Fruit fly (Drosophila melanogaster) whole organism, embryonic: ENCODE measurements around the gene Tsc1.

ENCODE experiments used
- ATbp ChIP-seq: fragments of 200-800 bp; sonication (Bioruptor generic); optimal IDR thresholded peaks from 2 replicates; lab custom pipeline; 2017; ENCODE audit warnings: missing biosample characterization, mild to moderate bottlenecking, missing genetic modification characterization, missing genetic modification reagents
- Ada2b ChIP-seq: fragments of 200-800 bp; sonication (Bioruptor generic); IDR thresholded peaks from 2 replicates; pipeline ENCODE4 v1.3.6; 2022; ENCODE audit warnings: missing biosample characterization, missing genetic modification characterization
- Adf1 ChIP-seq: fragments of 200-800 bp; sonication (Bioruptor generic); IDR thresholded peaks from 2 replicates; pipeline ENCODE4 v1.3.6; 2022; ENCODE audit warnings: missing biosample characterization, missing genetic modification characterization
- Awh ChIP-seq: fragments of 200-800 bp; sonication (Bioruptor generic); IDR thresholded peaks from 2 replicates; pipeline ENCODE4, ENCODE4 v1.3.6; 2022; ENCODE audit warnings: missing biosample characterization, missing genetic modification characterization
- Bteb2 ChIP-seq: fragments of 200-800 bp; sonication (Bioruptor generic); optimal IDR thresholded peaks from 2 replicates; lab custom pipeline; 2016; ENCODE audit warnings: missing biosample characterization, missing genetic modification characterization
- CG10274 ChIP-seq: fragments of 200-800 bp; sonication (Bioruptor generic); optimal IDR thresholded peaks from 3 replicates; lab custom pipeline; 2017; ENCODE audit warnings: missing biosample characterization, mild to moderate bottlenecking, missing genetic modification characterization
- CG10462 ChIP-seq: fragments of 200-800 bp; sonication (Bioruptor generic); optimal IDR thresholded peaks from 2 replicates; lab custom pipeline; 2016; ENCODE audit warnings: missing biosample characterization, missing genetic modification characterization
- CG10979 ChIP-seq: fragments of 200-800 bp; sonication (Bioruptor generic); optimal IDR thresholded peaks from 2 replicates; lab custom pipeline; 2018; ENCODE audit warnings: missing biosample characterization, mild to moderate bottlenecking, missing genetic modification characterization, moderate library complexity
- CG12659 ChIP-seq: fragments of 200-800 bp; sonication (Bioruptor generic); optimal IDR thresholded peaks from 3 replicates; lab custom pipeline; 2017; ENCODE audit warnings: mild to moderate bottlenecking, missing biosample characterization, missing genetic modification reagents, missing genetic modification characterization
- CG12942 ChIP-seq: fragments of 200-800 bp; sonication (Bioruptor generic); optimal IDR thresholded peaks from 3 replicates; lab custom pipeline; 2016; ENCODE audit warnings: missing biosample characterization, missing genetic modification characterization
- CG13894 ChIP-seq: fragments of 200-800 bp; sonication (Bioruptor generic); optimal IDR thresholded peaks from 3 replicates; lab custom pipeline; 2018; ENCODE audit warnings: missing biosample characterization, mild to moderate bottlenecking, missing genetic modification characterization, moderate library complexity
- CG14441 ChIP-seq: fragments of 200-800 bp; sonication (Bioruptor generic); IDR thresholded peaks from 2 replicates; pipeline ENCODE4 v1.3.6; 2022; ENCODE audit warnings: missing biosample characterization, missing genetic modification characterization
- CG14965 ChIP-seq: fragments of 200-800 bp; sonication (Bioruptor generic); optimal IDR thresholded peaks from 2 replicates; lab custom pipeline; 2016; ENCODE audit warnings: missing biosample characterization, missing genetic modification characterization, borderline replicate concordance
- CG15479 ChIP-seq: fragments of 200-800 bp; sonication (Bioruptor generic); optimal IDR thresholded peaks from 3 replicates; lab custom pipeline; 2019; ENCODE audit warnings: missing biosample characterization, mild to moderate bottlenecking, missing genetic modification characterization, moderate library complexity
- CG2199 ChIP-seq: fragments of 200-800 bp; sonication (Bioruptor generic); IDR thresholded peaks from 3 replicates; pipeline ENCODE4 v1.3.6; 2022; ENCODE audit warnings: missing biosample characterization, missing genetic modification characterization
- CG2202 ChIP-seq: fragments of 200-800 bp; sonication (Bioruptor generic); optimal IDR thresholded peaks from 2 replicates; lab custom pipeline; 2018; ENCODE audit warnings: missing biosample characterization, mild to moderate bottlenecking, missing genetic modification characterization
- CG30403 ChIP-seq: fragments of 200-800 bp; sonication (Bioruptor generic); optimal IDR thresholded peaks from 3 replicates; lab custom pipeline; 2016; ENCODE audit warnings: missing biosample characterization, missing genetic modification characterization
- CG33557 ChIP-seq: fragments of 200-800 bp; sonication (Bioruptor generic); optimal IDR thresholded peaks from 2 replicates; lab custom pipeline; 2019; ENCODE audit warnings: missing biosample characterization, mild to moderate bottlenecking, missing genetic modification characterization, moderate library complexity
- CG42726 ChIP-seq: fragments of 200-800 bp; sonication (Bioruptor generic); IDR thresholded peaks from 2 replicates; pipeline ENCODE4 v1.3.6; 2022; ENCODE audit warnings: missing biosample characterization, missing genetic modification characterization; ENCODE audit not compliant: partially characterized antibody
- CG6854 ChIP-seq: fragments of 200-800 bp; sonication (Bioruptor generic); optimal IDR thresholded peaks from 3 replicates; lab custom pipeline; 2017; ENCODE audit warnings: missing biosample characterization, mild to moderate bottlenecking, missing genetic modification characterization
- CG9876 ChIP-seq: fragments of 200-800 bp; sonication (Bioruptor generic); optimal IDR thresholded peaks from 2 replicates; lab custom pipeline; 2016; ENCODE audit warnings: missing biosample characterization, missing genetic modification characterization
- Doc2 ChIP-seq: fragments of 200-800 bp; sonication (Bioruptor generic); IDR thresholded peaks from 2 replicates; pipeline ENCODE4 v1.3.6; 2022; ENCODE audit warnings: missing biosample characterization, missing genetic modification characterization
- Ets65A ChIP-seq: fragments of 200-800 bp; sonication (Bioruptor generic); peaks from one replicate; lab custom pipeline; 2016; ENCODE audit warnings: missing biosample characterization, missing genetic modification characterization
- MBD-R2 ChIP-seq: fragments of 200-800 bp; sonication (Bioruptor generic); IDR thresholded peaks from 2 replicates; pipeline ENCODE4 v1.3.6; 2022; ENCODE audit warnings: missing biosample characterization, missing genetic modification characterization
- Med ChIP-seq: fragments of 200-800 bp; sonication (Bioruptor generic); peaks from one replicate; lab custom pipeline; 2016; ENCODE audit warnings: missing biosample characterization, missing genetic modification characterization, mild to moderate bottlenecking, inconsistent platforms, moderate library complexity
- Nf-YC ChIP-seq: fragments of 200-800 bp; optimal IDR thresholded peaks from 3 replicates; lab custom pipeline; 2019; ENCODE audit warnings: missing biosample characterization, mild to moderate bottlenecking, missing genetic modification characterization, moderate library complexity
- PHDP ChIP-seq: fragments of 200-800 bp; sonication (Bioruptor generic); optimal IDR thresholded peaks from 3 replicates; lab custom pipeline; 2018; ENCODE audit warnings: missing biosample characterization, mild to moderate bottlenecking, missing genetic modification characterization, moderate library complexity
- Sin3A ChIP-seq: fragments of >200 bp; optimal IDR thresholded peaks from 2 replicates; lab custom pipeline; 2018
- Sry-δ ChIP-seq: fragments of 200-800 bp; sonication (Bioruptor generic); optimal IDR thresholded peaks from 2 replicates; lab custom pipeline; 2016; ENCODE audit warnings: missing biosample characterization, missing genetic modification characterization
- Trl ChIP-seq, 3 experiments: fragments of >200 bp in 2 of 3; fragments of 200-800 bp in 1 of 3; sonication (Bioruptor generic) in 1 of 3; optimal IDR thresholded peaks; 2 replicates in 1 of 3; 3 replicates in 2 of 3; lab custom pipeline; 2016 to 2017; ENCODE audit warnings: missing biosample characterization in 1 of 3, missing genetic modification characterization in 1 of 3
- abd-A ChIP-seq: fragments of 200-800 bp; sonication (Bioruptor generic); optimal IDR thresholded peaks from 3 replicates; lab custom pipeline; 2019; ENCODE audit warnings: missing biosample characterization, mild to moderate bottlenecking, missing genetic modification characterization, moderate library complexity
- ap ChIP-seq: fragments of 200-800 bp; sonication (Bioruptor generic); IDR thresholded peaks from 2 replicates; pipeline ENCODE4 v1.3.6; 2022; ENCODE audit warnings: missing biosample characterization, missing genetic modification characterization
- ato ChIP-seq: fragments of 200-800 bp; sonication (Bioruptor generic); IDR thresholded peaks from 2 replicates; pipeline ENCODE4 v1.3.6; 2022; ENCODE audit warnings: missing biosample characterization, missing genetic modification characterization; ENCODE audit not compliant: partially characterized antibody
- cad ChIP-seq: fragments of >200 bp; optimal IDR thresholded peaks from 2 replicates; lab custom pipeline; 2017; ENCODE audit warnings: missing biosample characterization, missing genetic modification characterization
- chif ChIP-seq, 2 experiments: fragments of 200-800 bp; sonication (Bioruptor generic); optimal IDR thresholded peaks; 3 replicates each; lab custom pipeline; 2016; ENCODE audit warnings: missing biosample characterization in 2 of 2, missing genetic modification characterization in 2 of 2
- dan ChIP-seq: fragments of 200-800 bp; sonication (Bioruptor generic); IDR thresholded peaks from 2 replicates; pipeline ENCODE4 v1.3.6; 2022; ENCODE audit warnings: missing biosample characterization, missing genetic modification characterization
- ems ChIP-seq: fragments of 200-800 bp; sonication (Bioruptor generic); optimal IDR thresholded peaks from 3 replicates; lab custom pipeline; 2016; ENCODE audit warnings: missing biosample characterization, missing genetic modification characterization
- fru ChIP-seq: fragments of >200 bp; optimal IDR thresholded peaks from 2 replicates; lab custom pipeline; 2017
- gfzf ChIP-seq: fragments of 200-800 bp; sonication (Bioruptor generic); optimal IDR thresholded peaks from 2 replicates; lab custom pipeline; 2016; ENCODE audit warnings: missing biosample characterization, mild to moderate bottlenecking, missing genetic modification characterization, moderate library complexity
- kah ChIP-seq: fragments of 200-800 bp; sonication (Bioruptor generic); optimal IDR thresholded peaks from 2 replicates; lab custom pipeline; 2018; ENCODE audit warnings: missing biosample characterization, mild to moderate bottlenecking, missing genetic modification characterization
- kni ChIP-seq: fragments of 200-800 bp; sonication (Bioruptor generic); optimal IDR thresholded peaks from 3 replicates; lab custom pipeline; 2017; ENCODE audit warnings: mild to moderate bottlenecking, missing biosample characterization, missing genetic modification reagents, missing genetic modification characterization
- lmd ChIP-seq: fragments of 200-800 bp; sonication (Bioruptor generic); IDR thresholded peaks from 2 replicates; pipeline ENCODE4 v1.3.6; 2022; ENCODE audit warnings: missing biosample characterization, missing genetic modification characterization
- lov ChIP-seq, 2 experiments: fragments of 200-800 bp in 1 of 2; fragments of >200 bp in 1 of 2; sonication (Bioruptor generic) in 1 of 2; IDR thresholded peaks in 1 of 2; optimal IDR thresholded peaks in 1 of 2; 2 replicates in 1 of 2; 3 replicates in 1 of 2; pipeline versions ENCODE4 v1.3.6 to Lab custom; 2017 to 2022; ENCODE audit warnings: missing biosample characterization in 1 of 2, missing genetic modification characterization in 1 of 2
- mam ChIP-seq: fragments of 200-800 bp; sonication (Bioruptor generic); optimal IDR thresholded peaks from 3 replicates; lab custom pipeline; 2016; ENCODE audit warnings: missing biosample characterization, missing genetic modification characterization
- run ChIP-seq: fragments of 200-800 bp; sonication (Bioruptor generic); optimal IDR thresholded peaks from 3 replicates; lab custom pipeline; 2018; ENCODE audit warnings: missing biosample characterization, mild to moderate bottlenecking, missing genetic modification characterization
- schlank ChIP-seq: fragments of 200-800 bp; sonication (Bioruptor generic); optimal IDR thresholded peaks from 2 replicates; lab custom pipeline; 2018; ENCODE audit warnings: missing biosample characterization, mild to moderate bottlenecking, missing genetic modification characterization
- sisA ChIP-seq: fragments of 200-800 bp; sonication (Bioruptor generic); IDR thresholded peaks from 2 replicates; pipeline ENCODE4 v1.3.6; 2022; ENCODE audit warnings: missing biosample characterization, missing genetic modification characterization
- toy ChIP-seq: fragments of 200-800 bp; sonication (Bioruptor generic); IDR thresholded peaks from 2 replicates; pipeline ENCODE4 v1.3.6; 2022; ENCODE audit warnings: missing biosample characterization, missing genetic modification characterization
- unpg ChIP-seq: fragments of 200-800 bp; sonication (Bioruptor generic); optimal IDR thresholded peaks from 3 replicates; lab custom pipeline; 2018; ENCODE audit warnings: missing biosample characterization, mild to moderate bottlenecking, missing genetic modification characterization, moderate library complexity
- zen2 ChIP-seq: fragments of 200-800 bp; sonication (Bioruptor generic); IDR thresholded peaks from 3 replicates; pipeline ENCODE4 v1.3.6; 2022; ENCODE audit warnings: missing biosample characterization, missing genetic modification characterization; ENCODE audit not compliant: partially characterized antibody

The Tsc1 gene

dm6 chr3R:24141013-24141592 lies 11.0 kb downstream of the Tsc1 start, which contains the start of gene Kal1 (continued):
- TF ChIP-seq Nf-YC (tag; lab: Kevin White, UChicago) (peak; percentile 67), Ada2b (GFP tag; lab: Robert Waterston, UW) (peak; percentile 90), CG10274 (GFP tag; lab: Kevin White, UChicago) (peak; percentile 66), zen2 (GFP tag; lab: Robert Waterston, UW) (no peak), ato (GFP tag; lab: Robert Waterston, UW) (no peak), abd-A (no peak), CG10979 (peak; percentile 97), CG12942 (GFP tag; lab: Kevin White, UChicago) (peak; percentile 75), PHDP (tag; lab: Kevin White, UChicago) (peak; percentile 96), CG10462 (GFP tag; lab: Kevin White, UChicago) (peak; percentile 72), ATbp (GFP tag; lab: Kevin White, UChicago) (peak; percentile 96), mam (GFP tag; lab: Kevin White, UChicago) (no peak), CG12659 (GFP tag; lab: Kevin White, UChicago) (peak; percentile 92), cad (GFP tag; lab: Kevin White, UChicago) (no peak), CG9876 (no peak), schlank (tag; lab: Kevin White, UChicago) (peak; percentile 46), CG14965 (no peak), Doc2 (GFP tag; lab: Robert Waterston, UW) (peak; percentile 65; the same call in 1 of the 2 replicates), Med (GFP tag; lab: Kevin White, UChicago) (peak; percentile 88), CG6854 (GFP tag; lab: Kevin White, UChicago) (peak; percentile 86), Trl (optimal IDR thresholded peaks at IDR 0.05; lab: Kevin White, UChicago) (peak in 1 of 2 experiments; percentile 44), Trl (GFP tag; optimal IDR thresholded peaks at IDR 0.05; lab: Kevin White, UChicago) (no peak), fru (lab: Kevin White, UChicago) (no peak), run (tag; lab: Kevin White, UChicago) (peak; percentile 91), Adf1 (peak; percentile 39), ems (GFP tag; lab: Kevin White, UChicago) (peak; percentile 29), sisA (GFP tag; lab: Robert Waterston, UW) (peak; percentile 90), unpg (GFP tag; lab: Kevin White, UChicago) (peak; percentile 96), Awh (peak; percentile 95), Ets65A (GFP tag; lab: Kevin White, UChicago) (peak; percentile 85), Sin3A (lab: Kevin White, UChicago) (no peak), dan (GFP tag; lab: Robert Waterston, UW) (peak; percentile 37; the same call in 1 of the 2 replicates), chif (GFP tag; optimal IDR thresholded peaks at IDR 0.05; lab: Kevin White, UChicago) (peak; percentile 6 to 9), lov (optimal IDR thresholded peaks at IDR 0.05; lab: Kevin White, UChicago) (no peak), lov (GFP tag; IDR thresholded peaks at IDR 0.05; lab: Robert Waterston, UW) (peak; percentile 90), CG14441 (peak; percentile 90), Sry-δ (GFP tag; lab: Kevin White, UChicago) (no peak), Bteb2 (no peak), toy (GFP tag; lab: Robert Waterston, UW) (peak; percentile 72), MBD-R2 (GFP tag; lab: Robert Waterston, UW) (peak; percentile 58), CG33557 (GFP tag; lab: Kevin White, UChicago) (peak; percentile 86), ap (GFP tag; lab: Robert Waterston, UW) (peak; percentile 89), kni (GFP tag; lab: Kevin White, UChicago) (peak; percentile 58), CG30403 (GFP tag; lab: Kevin White, UChicago) (peak; percentile 88), gfzf (GFP tag; lab: Kevin White, UChicago) (no peak), CG42726 (no peak), lmd (peak; percentile 90), CG2202 (tag; lab: Kevin White, UChicago) (peak; percentile 94), kah (peak; percentile 90), CG13894 (no peak), CG2199 (peak; percentile 85; the same call in 2 of the 3 replicates), CG15479 (GFP tag; lab: Kevin White, UChicago) (no peak)
